Fruit fly (Drosophila melanogaster): ENCODE measurements around the gene snsl.

snsl gene

dm6 chr2L:4898165-4898564 is 8.4 kb downstream of the snsl start (continued):
- TF ChIP-seq CG13123 (GFP tag; optimal IDR thresholded peaks at IDR 0.05), result no peak
- TF ChIP-seq CG16779 (GFP tag; IDR thresholded peaks at IDR 0.05), result no peak
- TF ChIP-seq inv (GFP tag; IDR thresholded peaks at IDR 0.05; ENCODE audit: partially characterized antibody), result no peak
- TF ChIP-seq sd (tag; optimal IDR thresholded peaks at IDR 0.05), result peak; percentile 79
- no peak for TF ChIP-seq ab (GFP tag; optimal IDR thresholded peaks at IDR 0.05)
- no peak for TF ChIP-seq CG1233 (GFP tag; optimal IDR thresholded peaks at IDR 0.05)
- TF ChIP-seq Blimp-1 (GFP tag; optimal IDR thresholded peaks at IDR 0.05), result peak; percentile 30
- no peak for TF ChIP-seq CrebB (tag; optimal IDR thresholded peaks at IDR 0.05)
- no peak for TF ChIP-seq Dfd (GFP tag; optimal IDR thresholded peaks at IDR 0.05)
- no peak for TF ChIP-seq C15 (GFP tag; IDR thresholded peaks at IDR 0.05)
- no peak for TF ChIP-seq caup (GFP tag; optimal IDR thresholded peaks at IDR 0.05; ENCODE audit: severe bottlenecking)
- no peak for TF ChIP-seq PHDP (tag; optimal IDR thresholded peaks at IDR 0.05)
- TF ChIP-seq so (GFP tag; IDR thresholded peaks at IDR 0.05), result 0 out of 3 replicates have a peak, but pooled peaks have one; percentile 43
- TF ChIP-seq sug (tag; optimal IDR thresholded peaks at IDR 0.05), result no peak
- no peak for TF ChIP-seq ara (GFP tag; IDR thresholded peaks at IDR 0.05)
- no peak for TF ChIP-seq CG18764 (GFP tag; optimal IDR thresholded peaks at IDR 0.05)
- no peak for TF ChIP-seq CTCF (GFP tag; optimal IDR thresholded peaks at IDR 0.05)
- TF ChIP-seq Nf-YA (GFP tag; IDR thresholded peaks at IDR 0.05), result no peak

- TF ChIP-seq seq (GFP tag; IDR thresholded peaks at IDR 0.05) (no peak), CG13287 (GFP tag; IDR thresholded peaks at IDR 0.05; ENCODE audit: partially characterized antibody) (no peak), CG10543 (GFP tag; optimal IDR thresholded peaks at IDR 0.05) (peak; percentile 20), Lim3 (GFP tag; IDR thresholded peaks at IDR 0.05) (no peak), CG1602 (GFP tag; optimal IDR thresholded peaks at IDR 0.05) (no peak), insv (GFP tag; optimal IDR thresholded peaks at IDR 0.05) (no peak), gcm2 (GFP tag; optimal IDR thresholded peaks at IDR 0.05) (no peak), cwo (GFP tag; optimal IDR thresholded peaks at IDR 0.05) (peak; percentile 58), CG11560 (tag; IDR thresholded peaks at IDR 0.05) (no peak), Deaf1 (tag; optimal IDR thresholded peaks at IDR 0.05) (no peak), Fer2 (tag; optimal IDR thresholded peaks at IDR 0.05) (no peak), hkb (optimal IDR thresholded peaks at IDR 0.05) (no peak), hkb (GFP tag; IDR thresholded peaks at IDR 0.05) (no peak), Hr3 (GFP tag; optimal IDR thresholded peaks at IDR 0.05) (no peak), gem (tag; optimal IDR thresholded peaks at IDR 0.05) (peak; percentile 58), sens (GFP tag) (peak; percentile 58), az2 (GFP tag; optimal IDR thresholded peaks at IDR 0.05) (no peak), sug (tag; optimal IDR thresholded peaks at IDR 0.05) (peak; percentile 22), ftz-f1 (GFP tag; optimal IDR thresholded peaks at IDR 0.05) (peak; percentile 8), vvl (GFP tag; IDR thresholded peaks at IDR 0.05) (no peak), CG2889 (GFP tag; IDR thresholded peaks at IDR 0.05) (no peak), bbx (GFP tag; IDR thresholded peaks at IDR 0.05; ENCODE audit: partially characterized antibody) (no peak), NfI (GFP tag; optimal IDR thresholded peaks at IDR 0.05) (no peak), lmd (GFP tag; IDR thresholded peaks at IDR 0.05) (no peak), Atf6 (GFP tag; IDR thresholded peaks at IDR 0.05) (no peak), fru (optimal IDR thresholded peaks at IDR 0.05) (no peak), CG5953 (GFP tag; IDR thresholded peaks at IDR 0.05) (no peak), CG15696 (tag; optimal IDR thresholded peaks at IDR 0.05) (no peak), CG4854 (GFP tag; optimal IDR thresholded peaks at IDR 0.05) (no peak), chinmo (GFP tag; IDR thresholded peaks at IDR 0.05; ENCODE audit: partially characterized antibody) (0 out of 4 replicates have a peak, but pooled peaks have one; percentile 10), CG34376 (GFP tag; optimal IDR thresholded peaks at IDR 0.05) (peak; percentile 84), Sry-δ (GFP tag; optimal IDR thresholded peaks at IDR 0.05) (no peak), p53 (GFP tag; optimal IDR thresholded peaks at IDR 0.05) (no peak), Oaz (GFP tag; IDR thresholded peaks at IDR 0.05) (no peak), CG3726 (GFP tag; IDR thresholded peaks at IDR 0.05) (no peak)
Observed at dm6 chr2L:4896484-4897205, 9.9 kb downstream of the snsl start.

All from whole organism, embryonic.